Worm (Caenorhabditis elegans) whole organism, late embryonic: ENCODE data around the gene symk-1.

Experiments used
- F13H6.1 ChIP-seq: sonication (generic microtip); optimal IDR thresholded peaks from 2 replicates; lab custom pipeline; 2016; ENCODE audit warnings: missing genetic modification characterization, missing compliant biosample characterization
- ahr-1 ChIP-seq: sonication (generic microtip); optimal IDR thresholded peaks from 2 replicates; lab custom pipeline; 2016; ENCODE audit warnings: missing genetic modification characterization, missing compliant biosample characterization
- ceh-18 ChIP-seq: sonication (generic microtip); optimal IDR thresholded peaks from 2 replicates; lab custom pipeline; 2016; ENCODE audit warnings: missing genetic modification characterization, missing compliant biosample characterization
- ceh-19 ChIP-seq: fragments of 200-800 bp; sonication (Bioruptor generic); optimal IDR thresholded peaks from 2 replicates; lab custom pipeline; 2018; ENCODE audit warnings: mild to moderate bottlenecking, missing genetic modification characterization, missing compliant biosample characterization
- dmd-4 ChIP-seq: sonication (generic microtip); optimal IDR thresholded peaks from 2 replicates; lab custom pipeline; 2016; ENCODE audit warnings: borderline replicate concordance, missing genetic modification characterization, missing compliant biosample characterization
- elt-2 ChIP-seq: sonication (generic microtip); optimal IDR thresholded peaks from 2 replicates; lab custom pipeline; 2016; ENCODE audit warnings: missing genetic modification reagents, missing genetic modification characterization, missing compliant biosample characterization
- pag-3 ChIP-seq: sonication (generic microtip); optimal IDR thresholded peaks from 2 replicates; lab custom pipeline; 2016; ENCODE audit warnings: missing compliant biosample characterization, missing genetic modification characterization, borderline replicate concordance
- pat-9 ChIP-seq: fragments of 200-800 bp; sonication (Bioruptor generic); optimal IDR thresholded peaks from 2 replicates; lab custom pipeline; 2018; ENCODE audit warnings: mild to moderate bottlenecking, missing genetic modification characterization, moderate library complexity, missing compliant biosample characterization
- pha-4 ChIP-seq: fragments of 150-350 bp; optimal IDR thresholded peaks from 2 replicates; lab custom pipeline; 2018; ENCODE audit warnings: missing biosample characterization, missing genetic modification reagents, missing genetic modification characterization
- pqm-1 ChIP-seq: sonication (generic microtip); optimal IDR thresholded peaks from 2 replicates; lab custom pipeline; 2016; ENCODE audit warnings: missing genetic modification characterization, missing compliant biosample characterization
- sox-2 ChIP-seq: fragments of 200-800 bp; sonication (Bioruptor generic); IDR thresholded peaks from 2 replicates; pipeline ENCODE4 v1.3.6; 2022; ENCODE audit warnings: missing genetic modification reagents, missing genetic modification characterization, missing compliant biosample characterization
- syd-9 ChIP-seq: sonication (generic microtip); optimal IDR thresholded peaks from 2 replicates; lab custom pipeline; 2016; ENCODE audit warnings: mild to moderate bottlenecking, missing genetic modification characterization, moderate library complexity, missing compliant biosample characterization
- tbx-2 ChIP-seq: sonication (generic microtip); optimal IDR thresholded peaks from 2 replicates; lab custom pipeline; 2016; ENCODE audit warnings: missing genetic modification characterization, missing compliant biosample characterization

- no peak for TF ChIP-seq pqm-1 (tag; lab: Kevin White, UChicago)
- no peak for TF ChIP-seq dmd-4 (tag; lab: Kevin White, UChicago)
- TF ChIP-seq pat-9 (tag; lab: Kevin White, UChicago) = no peak
- no peak for TF ChIP-seq pha-4
- no peak for TF ChIP-seq syd-9 (tag; lab: Kevin White, UChicago)
- TF ChIP-seq ceh-18 (tag; lab: Kevin White, UChicago) = no peak
- no peak for TF ChIP-seq ceh-19 (GFP tag; lab: Kevin White, UChicago)
- TF ChIP-seq ahr-1 (tag; lab: Kevin White, UChicago) = no peak
- TF ChIP-seq sox-2 = no peak
- no peak for TF ChIP-seq pag-3 (tag; lab: Kevin White, UChicago)
- TF ChIP-seq elt-2 (tag; lab: Kevin White, UChicago) = no peak
- TF ChIP-seq F13H6.1 (tag; lab: Kevin White, UChicago) = no peak
- no peak for TF ChIP-seq tbx-2
These were observed 9.2 kb upstream of the symk-1 start, which contains the start of gene acr-16 for ce11 chrV:8560916-8561315.
